Worm (Caenorhabditis elegans) whole organism, midembryonic: ENCODE data around the gene C06A1.6.

Experiments used
- T22C8.4 ChIP-seq: fragments of 200-800 bp; sonication (Bioruptor generic); IDR thresholded peaks from 2 replicates; pipeline ENCODE4 v1.3.6; 2022; ENCODE audit warnings: missing genetic modification characterization, missing compliant biosample characterization
- klf-2 ChIP-seq: fragments of 200-800 bp; sonication (Bioruptor generic); conservative IDR thresholded peaks from 2 replicates; pipeline ENCODE4 v1.3.6; 2022; ENCODE audit warnings: missing genetic modification reagents, missing genetic modification characterization, missing compliant biosample characterization
- med-1 ChIP-seq: sonication (generic microtip); optimal IDR thresholded peaks from 2 replicates; lab custom pipeline; 2017; ENCODE audit warnings: missing genetic modification characterization, mild to moderate bottlenecking, missing compliant biosample characterization, antibody characterized with exemption, missing genetic modification reagents; ENCODE audit not compliant: insufficient read depth
- ref-1 ChIP-seq: fragments of 200-800 bp; sonication (Bioruptor generic); conservative IDR thresholded peaks from 2 replicates; pipeline ENCODE4 v1.3.6; 2022; ENCODE audit warnings: missing genetic modification reagents, missing genetic modification characterization, missing compliant biosample characterization
- ztf-23 ChIP-seq: fragments of 200-800 bp; sonication (Bioruptor generic); IDR thresholded peaks from 2 replicates; pipeline ENCODE4 v1.3.6; 2022; ENCODE audit warnings: missing genetic modification reagents, missing genetic modification characterization, missing compliant biosample characterization

DNA sequence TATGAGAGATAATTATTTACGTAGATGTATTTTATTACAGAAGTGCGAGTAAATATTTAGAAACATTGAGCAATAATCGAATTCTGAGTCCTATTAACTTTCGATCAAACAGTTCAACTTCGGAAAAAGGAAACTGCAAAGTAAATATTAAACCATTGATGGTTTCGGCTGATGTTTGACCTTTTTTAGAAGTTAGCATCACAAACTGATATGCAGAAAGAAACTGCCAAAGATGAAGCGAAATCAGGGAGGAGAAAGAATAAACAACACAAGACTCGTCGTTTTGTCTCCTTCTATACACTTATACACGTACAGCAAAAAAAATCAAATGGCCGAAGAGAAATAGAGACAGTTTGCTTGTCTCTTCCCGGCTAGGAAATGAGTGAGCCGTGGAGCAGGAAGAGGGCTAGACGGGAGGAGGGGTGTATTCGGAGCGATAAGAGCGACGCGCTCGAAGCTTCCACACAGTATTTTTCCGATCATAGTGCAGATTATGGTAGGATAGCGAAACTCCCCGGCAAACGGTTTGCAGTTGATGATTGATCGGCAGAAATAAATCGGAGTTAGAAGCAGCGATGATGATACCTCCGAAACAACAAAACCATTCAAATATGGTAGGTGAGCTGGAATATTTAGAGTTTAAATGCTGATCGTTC is 7.8 kb downstream of the C06A1.6 start:
- no peak for TF ChIP-seq klf-2
- no peak for TF ChIP-seq ref-1 (GFP tag; lab: Robert Waterston, UW)
- TF ChIP-seq med-1 (GFP tag; lab: Kevin White, UChicago) = no peak
- no peak for TF ChIP-seq T22C8.4
- no peak for TF ChIP-seq ztf-23 (GFP tag; lab: Robert Waterston, UW)
